Worm (Caenorhabditis elegans) whole organism, midembryonic: Measurements from ENCODE around the gene ZC395.4.

Experiments used
- flt-1 ChIP-seq: fragments of 200-800 bp; sonication (Bioruptor generic); IDR thresholded peaks from 2 replicates; pipeline ENCODE4 v1.3.6; 2022; ENCODE audit warnings: missing genetic modification characterization, missing compliant biosample characterization
- klf-2 ChIP-seq: fragments of 200-800 bp; sonication (Bioruptor generic); conservative IDR thresholded peaks from 2 replicates; pipeline ENCODE4 v1.3.6; 2022; ENCODE audit warnings: missing genetic modification reagents, missing genetic modification characterization, missing compliant biosample characterization
- med-1 ChIP-seq: sonication (generic microtip); optimal IDR thresholded peaks from 2 replicates; lab custom pipeline; 2017; ENCODE audit warnings: missing genetic modification characterization, mild to moderate bottlenecking, missing compliant biosample characterization, antibody characterized with exemption, missing genetic modification reagents; ENCODE audit not compliant: insufficient read depth
- ref-1 ChIP-seq: fragments of 200-800 bp; sonication (Bioruptor generic); conservative IDR thresholded peaks from 2 replicates; pipeline ENCODE4 v1.3.6; 2022; ENCODE audit warnings: missing genetic modification reagents, missing genetic modification characterization, missing compliant biosample characterization
- tab-1 ChIP-seq: fragments of 200-800 bp; sonication (Bioruptor generic); IDR thresholded peaks from 2 replicates; pipeline ENCODE4 v1.3.6; 2022; ENCODE audit warnings: missing genetic modification characterization, missing compliant biosample characterization
- ztf-23 ChIP-seq: fragments of 200-800 bp; sonication (Bioruptor generic); IDR thresholded peaks from 2 replicates; pipeline ENCODE4 v1.3.6; 2022; ENCODE audit warnings: missing genetic modification reagents, missing genetic modification characterization, missing compliant biosample characterization

DNA sequence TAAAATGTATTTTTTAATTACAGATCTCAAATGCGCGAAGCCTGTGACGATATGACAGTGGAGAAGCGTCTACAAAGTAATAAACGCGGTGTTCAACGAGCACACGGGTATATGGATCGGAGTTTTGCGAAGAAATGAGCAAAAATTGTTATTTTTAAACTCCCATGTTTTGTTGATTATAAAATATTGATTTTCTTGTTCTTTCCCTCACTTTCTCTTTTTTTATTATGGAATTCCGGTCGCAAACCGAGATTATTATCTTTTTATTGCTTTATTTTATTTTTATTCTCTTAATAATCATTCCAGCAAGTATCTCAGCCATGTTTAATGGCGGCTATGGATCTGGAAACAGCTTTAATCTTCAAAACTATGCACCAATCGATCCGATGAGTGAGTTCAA, 41.0 kb downstream of the ZC395.4 start, which contains the start of gene pqe-1:
- no peak for TF ChIP-seq flt-1 (GFP tag; lab: Robert Waterston, UW)
- no peak for TF ChIP-seq med-1
- no peak for TF ChIP-seq ztf-23
- TF ChIP-seq ref-1 (GFP tag; lab: Robert Waterston, UW) = no peak
- TF ChIP-seq klf-2 = no peak
- no peak for TF ChIP-seq tab-1 (GFP tag; lab: Robert Waterston, UW)
